Fruit fly (Drosophila melanogaster): Measurements from ENCODE around the gene Cpr30F.

Cpr30F gene

DNA sequence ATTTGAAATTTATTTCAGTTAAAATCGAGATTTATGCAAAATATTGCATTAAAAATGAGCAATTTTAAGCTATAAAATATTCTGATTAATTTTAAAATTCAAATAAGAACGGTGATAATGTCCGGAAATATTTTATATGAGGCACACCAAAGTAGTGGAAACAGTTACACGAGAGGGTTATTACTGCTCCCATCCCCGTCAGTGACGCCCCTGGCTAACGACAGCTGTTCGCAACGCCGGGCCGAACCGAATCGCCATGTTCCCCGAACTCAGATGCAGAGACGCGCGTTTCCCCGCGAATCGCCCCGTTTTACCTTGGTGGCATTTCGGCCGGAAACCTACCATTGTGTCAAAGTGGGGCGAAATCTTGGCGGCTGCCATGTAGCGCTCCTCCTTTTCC, 21.2 kb downstream of the Cpr30F start:
- no peak for TF ChIP-seq CG17801 (GFP tag; optimal IDR thresholded peaks at IDR 0.05; ENCODE audit: partially characterized antibody)

DNA sequence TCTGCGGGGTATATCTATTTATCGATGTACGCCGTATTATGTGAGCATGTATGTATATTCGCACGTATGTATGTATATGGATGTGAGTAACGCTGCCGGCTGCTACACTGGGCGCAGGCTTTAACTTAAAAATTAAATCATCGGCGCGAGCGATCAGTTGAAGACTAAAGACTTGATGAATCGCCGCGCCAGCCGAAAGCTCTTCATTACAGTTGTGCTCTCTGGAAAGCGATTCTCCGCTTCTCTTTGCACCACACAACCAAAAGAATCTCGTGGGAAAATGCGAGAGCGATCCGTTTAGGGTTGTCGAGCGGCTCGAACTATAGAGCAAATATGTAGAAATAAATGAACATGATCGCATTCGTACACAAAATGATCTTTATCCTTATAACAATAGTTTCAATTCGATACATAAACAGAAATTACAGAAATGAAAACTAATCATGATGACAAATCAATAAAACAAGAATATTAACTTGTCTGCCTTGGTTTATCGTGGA, 24.4 kb downstream of the Cpr30F start, which contains the start of gene CG13124:
Gene CG13124, minus strand, starts transcription at position 166 of the 500 bp plus-strand sequence.
- TF ChIP-seq CG17801 (GFP tag; optimal IDR thresholded peaks at IDR 0.05; ENCODE audit: partially characterized antibody) = peak; percentile 18

DNA sequence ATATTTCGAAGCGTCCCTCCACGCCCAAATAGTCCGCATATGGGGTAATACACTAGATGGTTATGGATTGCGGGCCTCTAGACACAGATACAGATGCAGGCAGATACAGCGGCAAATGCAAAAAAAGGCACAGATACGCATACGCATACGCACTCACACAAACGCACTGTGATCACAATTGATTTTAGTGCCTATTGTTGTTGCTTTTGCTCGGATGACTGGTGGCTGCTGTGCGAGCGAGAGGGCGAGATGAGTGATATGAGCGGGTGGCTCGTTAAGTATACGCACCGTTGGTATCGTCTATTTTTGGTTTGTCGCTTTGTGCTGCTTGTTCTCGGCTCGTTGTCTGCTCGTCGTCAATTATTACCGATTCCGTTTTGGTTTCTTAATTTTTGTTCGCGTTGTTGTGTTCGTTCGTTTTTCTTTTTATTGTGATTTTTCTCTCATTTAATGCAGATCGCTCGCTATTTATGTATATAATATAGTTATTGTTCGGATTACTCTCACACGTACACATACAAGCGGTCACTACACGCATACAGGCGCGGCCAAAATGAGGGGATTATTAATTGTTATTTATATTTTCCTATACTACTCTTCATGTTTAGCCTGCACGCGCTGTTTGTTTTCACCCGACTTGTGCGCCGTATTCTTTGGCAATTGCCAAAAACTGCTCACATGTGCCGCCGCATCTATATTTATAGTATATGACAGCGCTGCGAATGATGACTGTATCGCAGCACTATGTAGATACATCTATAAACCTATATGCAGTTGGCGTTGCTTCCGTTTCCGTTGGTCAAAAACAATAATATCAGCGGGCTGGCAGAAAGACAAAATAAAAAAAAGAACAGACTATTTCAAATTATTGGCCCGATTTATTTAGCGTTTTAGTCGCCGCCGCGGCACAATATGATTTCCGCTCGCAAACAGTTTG, 25.4 kb downstream of the Cpr30F start:
- no peak for TF ChIP-seq CG17801 (GFP tag; optimal IDR thresholded peaks at IDR 0.05; ENCODE audit: partially characterized antibody)

DNA sequence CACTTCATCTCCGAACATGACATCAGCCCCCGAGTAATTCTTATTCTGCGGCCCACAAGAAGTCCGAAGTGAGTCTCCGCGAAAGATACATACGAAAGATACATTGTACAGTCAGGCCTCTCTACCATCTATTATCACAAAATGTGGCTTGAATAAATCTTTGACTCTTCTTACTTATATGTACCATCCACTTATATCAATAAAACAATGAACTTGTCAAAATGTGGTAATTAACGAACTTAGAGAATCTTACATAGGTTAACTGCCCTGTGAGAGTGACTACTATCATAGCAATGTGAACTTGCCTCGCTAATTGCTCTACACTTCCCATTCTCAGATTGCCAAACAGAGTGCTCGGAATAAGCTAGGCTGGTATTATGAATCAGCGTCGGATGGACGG, 26.3 kb downstream of the Cpr30F start:
- TF ChIP-seq CG17801 (GFP tag; optimal IDR thresholded peaks at IDR 0.05; ENCODE audit: partially characterized antibody) = no peak

DNA sequence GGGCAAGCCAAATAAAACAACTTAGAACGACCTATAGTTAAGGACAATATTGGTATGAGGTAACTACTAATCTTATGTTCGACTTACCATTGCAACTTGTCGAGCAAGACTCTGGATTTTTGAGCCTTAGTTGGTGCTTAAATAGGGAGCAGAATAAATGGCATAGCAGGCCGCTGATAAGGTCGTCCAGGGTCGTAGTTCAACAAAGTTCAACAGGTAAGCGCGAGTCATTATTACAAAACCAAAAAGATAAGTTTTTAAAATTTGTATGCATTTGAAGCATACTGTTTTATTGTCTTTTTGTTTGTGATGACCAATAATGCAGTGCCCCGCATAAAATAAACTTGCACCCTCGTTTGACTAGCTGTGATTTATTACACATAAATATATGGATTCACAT, 29.9 kb downstream of the Cpr30F start, which contains the start of gene Muc30E:
Gene Muc30E, minus strand, starts transcription at position 101 of the 400 bp plus-strand sequence.
- TF ChIP-seq CG17801 (GFP tag; optimal IDR thresholded peaks at IDR 0.05; ENCODE audit: partially characterized antibody) = no peak

DNA sequence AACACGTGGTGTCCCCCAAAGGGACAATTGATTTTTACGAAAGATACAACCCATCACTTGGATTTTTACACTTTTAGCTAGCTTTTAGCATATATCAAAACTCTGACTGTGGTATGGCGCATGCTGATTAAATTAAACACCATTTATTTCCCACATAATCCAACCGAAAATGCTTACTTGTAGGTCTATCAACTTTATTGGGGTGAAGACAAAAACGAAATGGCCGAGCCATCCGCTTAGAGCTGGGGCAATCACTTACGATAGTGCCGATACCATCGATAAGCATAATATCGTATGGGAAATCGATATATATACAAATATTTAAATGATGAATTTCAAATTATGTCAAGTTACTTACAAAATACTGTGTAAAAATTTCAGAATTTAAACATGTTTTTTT, 35.7 kb downstream of the Cpr30F start, which contains the start of gene RpS2:
Gene RpS2, minus strand, starts transcription at position 257 of the 400 bp plus-strand sequence.
- peak; percentile 44 for TF ChIP-seq CG17801 (GFP tag; optimal IDR thresholded peaks at IDR 0.05; ENCODE audit: partially characterized antibody)

DNA sequence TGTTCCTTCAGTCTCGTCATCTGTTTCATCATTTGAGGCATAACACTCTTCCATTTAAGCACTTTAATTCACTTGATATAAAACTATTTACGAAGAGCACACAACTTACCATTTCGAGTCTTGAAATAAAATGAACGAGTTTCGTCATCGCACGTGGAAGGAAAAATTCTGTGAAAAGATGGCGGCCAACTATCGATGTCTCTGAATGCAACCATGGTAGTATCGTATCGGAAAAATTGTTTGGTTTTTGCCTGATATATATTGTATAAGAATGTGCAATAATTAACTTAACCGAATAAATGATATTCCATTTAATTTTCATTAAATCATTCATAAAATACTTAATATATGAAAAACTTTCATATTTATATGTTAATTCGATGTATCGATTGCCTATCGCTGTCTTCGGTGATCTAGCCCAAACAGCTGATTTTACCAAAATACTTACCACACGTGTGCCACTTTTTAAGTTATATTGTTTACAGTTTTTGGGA, 38.0 kb downstream of the Cpr30F start, which contains the start of gene Bka:
Gene Bka, plus strand, starts transcription at position 417 of the 494 bp plus-strand sequence.
- peak; percentile 86 for TF ChIP-seq CG17801 (GFP tag; optimal IDR thresholded peaks at IDR 0.05; ENCODE audit: partially characterized antibody)

DNA sequence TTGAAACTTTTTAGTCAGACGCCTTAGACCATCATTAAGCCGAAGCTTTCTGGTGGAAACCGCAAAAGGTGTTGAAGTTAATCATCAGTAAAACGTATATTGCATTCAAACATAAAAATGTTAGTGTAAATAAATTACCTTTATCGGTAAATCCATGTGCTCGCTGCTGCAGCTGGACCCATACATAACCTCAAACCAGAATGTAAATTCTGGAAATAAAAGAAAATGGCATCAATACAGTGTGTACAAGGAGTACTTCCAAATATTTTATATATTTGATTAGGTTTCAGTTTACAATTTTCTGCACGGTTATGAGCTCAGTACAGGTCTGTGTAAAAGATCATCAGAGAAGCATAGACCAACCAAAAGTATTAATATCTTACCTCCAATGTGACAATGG, 38.8 kb downstream of the Cpr30F start:
- TF ChIP-seq CG17801 (GFP tag; optimal IDR thresholded peaks at IDR 0.05; ENCODE audit: partially characterized antibody) = no peak

DNA sequence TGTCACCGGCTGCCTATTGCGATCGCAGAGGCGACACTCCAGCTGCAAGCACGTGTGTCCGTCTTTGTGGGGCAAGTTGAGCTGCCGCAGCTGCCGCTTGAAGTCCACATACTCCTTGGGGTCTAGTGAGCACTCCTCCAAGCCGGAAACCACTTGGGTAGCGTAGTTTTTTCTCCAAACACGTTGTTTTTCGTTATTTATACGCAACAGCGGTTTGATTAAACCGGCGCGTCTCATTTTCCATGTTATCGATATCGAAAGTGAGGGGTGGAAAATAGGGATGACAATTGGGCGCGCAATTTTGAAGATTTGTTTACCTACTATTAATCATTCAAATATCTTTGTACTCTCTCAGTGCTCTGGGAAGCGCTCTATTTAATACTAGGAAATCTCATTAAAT, 39.8 kb downstream of the Cpr30F start, which contains the start of gene mtDNA-helicase:
Gene mtDNA-helicase, minus strand, starts transcription at position 264 of the 400 bp plus-strand sequence.
- no peak for TF ChIP-seq CG17801 (GFP tag; optimal IDR thresholded peaks at IDR 0.05; ENCODE audit: partially characterized antibody)

DNA sequence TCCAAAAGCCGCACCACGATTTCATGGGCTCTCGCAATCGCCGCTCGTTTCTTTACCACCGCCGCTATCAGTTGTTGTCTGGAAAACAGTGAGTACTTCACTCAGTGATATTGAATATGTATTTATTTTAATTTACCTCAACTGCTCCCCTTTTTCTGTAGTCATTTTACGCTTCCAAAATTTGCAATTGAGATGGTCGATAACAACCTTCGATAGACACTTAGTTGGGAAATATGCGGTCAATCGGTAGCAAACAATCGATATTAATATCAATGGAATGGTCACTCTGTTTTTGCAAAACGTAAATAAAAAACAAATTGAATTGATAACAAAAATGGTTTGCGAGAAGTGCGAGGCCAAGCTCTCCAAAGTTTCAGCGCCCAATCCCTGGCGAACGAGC, 42.4 kb downstream of the Cpr30F start, which contains the start of the genes CG34183 and CG4537:
Gene CG34183, minus strand, starts transcription at position 197 of the 400 bp plus-strand sequence.
Gene CG4537, plus strand, starts transcription at position 310 of the 400 bp plus-strand sequence.
- TF ChIP-seq CG17801 (GFP tag; optimal IDR thresholded peaks at IDR 0.05; ENCODE audit: partially characterized antibody) = peak; percentile 71

DNA sequence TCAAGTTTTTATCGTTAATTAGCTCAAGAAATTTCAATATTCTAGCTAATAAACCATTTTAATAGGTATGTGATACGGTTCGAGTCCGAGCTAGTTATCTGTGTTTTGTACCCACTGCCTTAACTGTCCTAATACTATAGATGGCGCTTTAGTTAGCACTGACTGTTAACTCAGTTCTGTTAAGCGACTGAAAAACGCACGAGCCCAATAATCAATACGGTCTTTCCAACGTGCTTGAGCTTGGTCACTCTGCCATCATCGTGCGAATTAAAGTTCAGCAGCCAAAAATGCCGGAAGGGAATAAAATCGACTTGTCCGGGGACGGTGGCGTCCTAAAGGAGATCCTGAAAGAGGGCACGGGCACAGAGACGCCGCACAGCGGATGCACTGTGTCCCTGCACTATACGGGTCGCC, 45.1 kb downstream of the Cpr30F start, which contains the start of gene Fkbp59:
Gene Fkbp59, plus strand, starts transcription at position 150 of the 414 bp plus-strand sequence.
- no peak for TF ChIP-seq CG17801 (GFP tag; optimal IDR thresholded peaks at IDR 0.05; ENCODE audit: partially characterized antibody)

DNA sequence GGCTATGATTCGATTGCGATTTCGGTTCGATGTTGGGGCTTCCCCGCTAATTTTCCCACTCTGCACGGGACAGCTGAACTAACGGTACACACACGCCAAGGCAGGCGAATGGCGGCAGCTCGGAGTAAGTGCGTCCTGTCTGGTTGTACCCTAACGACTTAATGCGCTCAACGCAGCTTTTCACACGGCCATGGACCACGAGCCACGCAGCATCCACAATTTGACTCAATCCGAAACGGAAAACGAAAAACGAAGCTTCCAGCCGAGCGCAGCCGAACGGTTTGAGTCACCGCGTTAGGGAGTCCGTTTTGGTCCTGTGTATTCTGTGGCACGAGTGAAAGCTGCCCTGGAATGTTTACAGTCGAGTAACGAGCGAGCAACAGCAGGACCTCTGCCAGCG, 46.9 kb downstream of the Cpr30F start, which contains the start of gene nAChRalpha6:
Gene nAChRalpha6, minus strand, starts transcription at position 165 of the 400 bp plus-strand sequence.
- TF ChIP-seq CG17801 (GFP tag; optimal IDR thresholded peaks at IDR 0.05; ENCODE audit: partially characterized antibody) = no peak

DNA sequence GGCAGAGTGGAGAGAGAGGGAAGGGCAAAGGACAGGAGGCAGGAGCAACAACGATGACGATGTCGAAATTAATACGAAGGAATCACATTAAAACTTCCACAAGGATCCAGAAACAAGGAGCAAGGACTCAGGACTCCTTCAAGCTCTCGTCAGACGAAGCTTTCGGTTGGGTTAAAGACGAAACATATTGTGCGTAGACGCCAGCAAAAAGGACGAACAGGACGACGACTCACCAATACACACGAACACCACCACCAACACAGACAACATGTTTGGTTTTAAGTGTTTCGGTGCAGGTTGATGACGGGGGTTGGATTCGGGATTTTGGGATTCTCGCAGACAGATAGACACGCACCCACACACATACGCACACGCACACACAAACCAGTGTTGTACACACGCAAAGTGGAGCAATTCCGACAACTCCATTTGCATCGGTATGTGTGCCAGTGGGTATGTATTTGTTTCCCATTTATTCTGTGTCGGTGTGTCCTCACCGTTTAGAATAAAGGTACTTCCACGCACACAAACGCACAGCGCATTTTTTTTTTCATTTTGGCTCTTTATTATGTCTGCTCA, 50.5 kb downstream of the Cpr30F start:
- no peak for TF ChIP-seq CG17801 (GFP tag; optimal IDR thresholded peaks at IDR 0.05; ENCODE audit: partially characterized antibody)
